Worm (Caenorhabditis elegans): Measurements from ENCODE around the gene srh-74.
A peak's percentile ranks its signal among the peaks of the same experiment; 100 is the strongest.

The srh-74 gene

ce11 chrV:11082475-11082874, 33.9 kb upstream of the srh-74 start (continued):
- TF ChIP-seq cebp-1 (GFP tag; IDR thresholded peaks at IDR 0.05): no peak
- TF ChIP-seq cebp-1 (tag; optimal IDR thresholded peaks at IDR 0.05): no peak
- TF ChIP-seq dpff-1 (tag; optimal IDR thresholded peaks at IDR 0.05): no peak
- TF ChIP-seq tbx-9 (tag; optimal IDR thresholded peaks at IDR 0.05; ENCODE audit: borderline replicate concordance): no peak
- peak; percentile 15 for TF ChIP-seq K12H6.12 (tag; optimal IDR thresholded peaks at IDR 0.05)
- no peak for TF ChIP-seq bed-1 (GFP tag; IDR thresholded peaks at IDR 0.05)
- no peak for TF ChIP-seq bed-2 (GFP tag; IDR thresholded peaks at IDR 0.05)
- TF ChIP-seq F57A8.1 (GFP tag; optimal IDR thresholded peaks at IDR 0.05): no peak
- no peak for TF ChIP-seq madf-3 (GFP tag; IDR thresholded peaks at IDR 0.05)

- TF ChIP-seq egl-44 (GFP tag; IDR thresholded peaks at IDR 0.05): no peak
- TF ChIP-seq ceh-91 (GFP tag; IDR thresholded peaks at IDR 0.05): no peak
- TF ChIP-seq efl-1 (GFP tag; optimal IDR thresholded peaks at IDR 0.05): no peak
- TF ChIP-seq xnd-1 (tag; optimal IDR thresholded peaks at IDR 0.05): no peak
- no peak for TF ChIP-seq T07F8.4 (tag; optimal IDR thresholded peaks at IDR 0.05)
- no peak for TF ChIP-seq attf-5 (GFP tag; optimal IDR thresholded peaks at IDR 0.05)
- TF ChIP-seq lsl-1 (GFP tag; optimal IDR thresholded peaks at IDR 0.05): no peak
- TF ChIP-seq aptf-2 (GFP tag; conservative IDR thresholded peaks at IDR 0.05): no peak
- no peak for TF ChIP-seq attf-3 (GFP tag; conservative IDR thresholded peaks at IDR 0.05)
- peak; percentile 4 for TF ChIP-seq ceh-27 (GFP tag; optimal IDR thresholded peaks at IDR 0.05)
- TF ChIP-seq let-526 (GFP tag; IDR thresholded peaks at IDR 0.05): no peak
- no peak for TF ChIP-seq cebp-1 (GFP tag; IDR thresholded peaks at IDR 0.05)
- TF ChIP-seq cebp-1 (tag; optimal IDR thresholded peaks at IDR 0.05): peak; percentile 7
- 0 out of 2 replicates have a peak, but pooled peaks have one; percentile 40 for TF ChIP-seq pbrm-1 (GFP tag; IDR thresholded peaks at IDR 0.05)
- TF ChIP-seq zfh-2 (GFP tag; conservative IDR thresholded peaks at IDR 0.05): peak; percentile 83
- peak; percentile 33; the same call in 1 of the 2 replicates for TF ChIP-seq mcd-1 (GFP tag; IDR thresholded peaks at IDR 0.05)
- TF ChIP-seq hmg-1.2 (GFP tag; IDR thresholded peaks at IDR 0.05): peak; percentile 23; the same call in 1 of the 2 replicates
- no peak for TF ChIP-seq rpc-1 (optimal IDR thresholded peaks at IDR 0.05)
- TF ChIP-seq rpc-1 (tag; optimal IDR thresholded peaks at IDR 0.05): no peak
- TF ChIP-seq lin-26 (GFP tag; IDR thresholded peaks at IDR 0.05): no peak
- no peak for TF ChIP-seq bed-1 (GFP tag; IDR thresholded peaks at IDR 0.05)
- TF ChIP-seq T26A5.8 (tag; optimal IDR thresholded peaks at IDR 0.05): no peak
- TF ChIP-seq snpc-3.4 (tag; optimal IDR thresholded peaks at IDR 0.05): no peak
- no peak for TF ChIP-seq C17E4.6 (GFP tag; IDR thresholded peaks at IDR 0.05)
- no peak for TF ChIP-seq die-1 (tag; optimal IDR thresholded peaks at IDR 0.05)
- no peak for TF ChIP-seq lir-1 (GFP tag; conservative IDR thresholded peaks at IDR 0.05)
- no peak for TF ChIP-seq dpff-1 (tag; optimal IDR thresholded peaks at IDR 0.05)
- peak; percentile 20 for TF ChIP-seq nhr-80 (tag; optimal IDR thresholded peaks at IDR 0.05)
Observed at ce11 chrV:11080345-11081102, 31.9 kb upstream of the srh-74 start, which contains the start of gene act-1. Gene act-1, plus strand, starts transcription at chrV:11081052.

ce11 chrV:11078874-11079273, 30.3 kb upstream of the srh-74 start:
- TF ChIP-seq madf-3 (GFP tag; IDR thresholded peaks at IDR 0.05): no peak
- TF ChIP-seq cebp-1 (GFP tag; IDR thresholded peaks at IDR 0.05): no peak
- TF ChIP-seq cebp-1 (tag; optimal IDR thresholded peaks at IDR 0.05): peak; percentile 82
- no peak for TF ChIP-seq ztf-18 (tag; optimal IDR thresholded peaks at IDR 0.05)
- TF ChIP-seq nfya-1 (tag; optimal IDR thresholded peaks at IDR 0.05; ENCODE audit: borderline replicate concordance, insufficient read depth): no peak
- TF ChIP-seq ama-1 (optimal IDR thresholded peaks at IDR 0.05): no peak
- no peak for TF ChIP-seq ama-1 (GFP tag; optimal IDR thresholded peaks at IDR 0.05)
- TF ChIP-seq let-607 (tag; optimal IDR thresholded peaks at IDR 0.05): no peak
- no peak for TF ChIP-seq F23B12.7 (tag; optimal IDR thresholded peaks at IDR 0.05; ENCODE audit: insufficient read depth)
- TF ChIP-seq F49E8.2 (tag; optimal IDR thresholded peaks at IDR 0.05; ENCODE audit: insufficient read depth): no peak
